Fruit fly (Drosophila melanogaster): ENCODE results near the gene Pitslre.

Pitslre gene

dm6 chr3L:20785742-20786427 is 14.6 kb downstream of the Pitslre start, which contains the start of gene Pcif1 (continued):
- no peak for TF ChIP-seq CG10959 (GFP tag; IDR thresholded peaks at IDR 0.05)
- no peak for TF ChIP-seq CG15011 (GFP tag; optimal IDR thresholded peaks at IDR 0.05)
- no peak for TF ChIP-seq CG6683 (GFP tag; optimal IDR thresholded peaks at IDR 0.05)
- peak; percentile 7 for TF ChIP-seq caup (GFP tag; optimal IDR thresholded peaks at IDR 0.05; ENCODE audit: severe bottlenecking)
- TF ChIP-seq CG17829 (tag; optimal IDR thresholded peaks at IDR 0.05): peak; percentile 64
- peak; percentile 62 for TF ChIP-seq CG6272 (GFP tag; IDR thresholded peaks at IDR 0.05)
- no peak for TF ChIP-seq ab (GFP tag; optimal IDR thresholded peaks at IDR 0.05)
- TF ChIP-seq CG9215 (GFP tag; IDR thresholded peaks at IDR 0.05): no peak
- no peak for TF ChIP-seq ash1 (GFP tag; optimal IDR thresholded peaks at IDR 0.05)
- no peak for TF ChIP-seq CG11696 (GFP tag; IDR thresholded peaks at IDR 0.05)
- TF ChIP-seq Asciz (GFP tag; optimal IDR thresholded peaks at IDR 0.05): no peak
- no peak for TF ChIP-seq kni (GFP tag; optimal IDR thresholded peaks at IDR 0.05)
- TF ChIP-seq CG34422 (GFP tag; IDR thresholded peaks at IDR 0.05): peak; percentile 56; the same call in 2 of the 3 replicates
- no peak for TF ChIP-seq CG12155 (GFP tag; optimal IDR thresholded peaks at IDR 0.05)
- TF ChIP-seq H2.0 (GFP tag; IDR thresholded peaks at IDR 0.05): no peak
- TF ChIP-seq exex (tag; optimal IDR thresholded peaks at IDR 0.05): no peak
- TF ChIP-seq HHEX (GFP tag; optimal IDR thresholded peaks at IDR 0.05): no peak
- peak; percentile 37 for TF ChIP-seq CG6854 (GFP tag; optimal IDR thresholded peaks at IDR 0.05)
- TF ChIP-seq CG12299 (tag; optimal IDR thresholded peaks at IDR 0.05): peak; percentile 4
- peak; percentile 18 for TF ChIP-seq cg (GFP tag; optimal IDR thresholded peaks at IDR 0.05)
- no peak for TF ChIP-seq eyg (GFP tag; optimal IDR thresholded peaks at IDR 0.05)
- no peak for TF ChIP-seq CG2199 (GFP tag; IDR thresholded peaks at IDR 0.05)
- TF ChIP-seq Tbp (GFP tag; optimal IDR thresholded peaks at IDR 0.05): no peak
- TF ChIP-seq tio (GFP tag; optimal IDR thresholded peaks at IDR 0.05): no peak
- no peak for TF ChIP-seq CG3163 (GFP tag; optimal IDR thresholded peaks at IDR 0.05)
- TF ChIP-seq Sox102F (GFP tag; optimal IDR thresholded peaks at IDR 0.05): no peak
- no peak for TF ChIP-seq Ravus (GFP tag; IDR thresholded peaks at IDR 0.05)
- peak; percentile 99 for TF ChIP-seq CG7963 (GFP tag; IDR thresholded peaks at IDR 0.05; ENCODE audit: partially characterized antibody)
- no peak for TF ChIP-seq CG18011 (GFP tag; optimal IDR thresholded peaks at IDR 0.05)
- TF ChIP-seq MBD-R2 (GFP tag; IDR thresholded peaks at IDR 0.05): peak; percentile 66
- no peak for TF ChIP-seq CG18476 (GFP tag; optimal IDR thresholded peaks at IDR 0.05)
- no peak for TF ChIP-seq CG8281 (tag; optimal IDR thresholded peaks at IDR 0.05)
- TF ChIP-seq gcm2 (GFP tag; optimal IDR thresholded peaks at IDR 0.05): no peak
- TF ChIP-seq CG13296 (GFP tag; optimal IDR thresholded peaks at IDR 0.05): peak; percentile 6
- no peak for TF ChIP-seq chif (GFP tag; optimal IDR thresholded peaks at IDR 0.05)
- TF ChIP-seq CG10654 (GFP tag; optimal IDR thresholded peaks at IDR 0.05): no peak
- no peak for TF ChIP-seq CG2202 (tag; optimal IDR thresholded peaks at IDR 0.05)
- TF ChIP-seq dm (GFP tag; optimal IDR thresholded peaks at IDR 0.05): no peak
- TF ChIP-seq Atf3 (GFP tag; optimal IDR thresholded peaks at IDR 0.05): no peak
- no peak for TF ChIP-seq slp2 (GFP tag; optimal IDR thresholded peaks at IDR 0.05)
- TF ChIP-seq Scr (GFP tag; IDR thresholded peaks at IDR 0.05; ENCODE audit: partially characterized antibody): peak; percentile 99
- no peak for TF ChIP-seq CG18262 (tag; optimal IDR thresholded peaks at IDR 0.05)
- TF ChIP-seq Nf-YB (GFP tag; optimal IDR thresholded peaks at IDR 0.05): peak; percentile 1
- TF ChIP-seq vfl (GFP tag; optimal IDR thresholded peaks at IDR 0.05): no peak
- TF ChIP-seq GATAe (GFP tag; conservative IDR thresholded peaks at IDR 0.05): no peak
- TF ChIP-seq CG34376 (GFP tag; optimal IDR thresholded peaks at IDR 0.05): peak; percentile 32
- TF ChIP-seq Spps (tag; optimal IDR thresholded peaks at IDR 0.05): no peak
- peak; percentile 61 for TF ChIP-seq CG12659 (GFP tag; optimal IDR thresholded peaks at IDR 0.05)
- no peak for TF ChIP-seq CHES-1-like (GFP tag; optimal IDR thresholded peaks at IDR 0.05)
- TF ChIP-seq Optix (GFP tag; IDR thresholded peaks at IDR 0.05): no peak

Measured in whole organism, embryonic.